Worm (Caenorhabditis elegans): ENCODE data around the gene prx-5.

ce11 chrII:8749084-8749483 is 44.5 kb downstream of the prx-5 start:
- TF ChIP-seq dao-5 (tag; optimal IDR thresholded peaks at IDR 0.05) (no peak), him-1 (tag; optimal IDR thresholded peaks at IDR 0.05) (no peak)
